Worm (Caenorhabditis elegans) whole organism, L3 larva: ENCODE results near the gene C14B1.12.

Experiments used
- aly-2 ChIP-seq: fragments of 150-350 bp; optimal IDR thresholded peaks from 2 replicates; lab custom pipeline; 2014; ENCODE audit warnings: missing biosample characterization, missing genetic modification characterization
- ama-1 ChIP-seq: fragments of 150-350 bp; optimal IDR thresholded peaks from 2 replicates; lab custom pipeline; 2018
- ceh-16 ChIP-seq: sonication (generic microtip); optimal IDR thresholded peaks from 2 replicates; lab custom pipeline; 2017; ENCODE audit warnings: missing biosample characterization, missing genetic modification characterization
- ceh-28 ChIP-seq: fragments of 150-350 bp; optimal IDR thresholded peaks from 2 replicates; lab custom pipeline; 2014; ENCODE audit warnings: missing biosample characterization, missing genetic modification reagents, missing genetic modification characterization
- egl-27 ChIP-seq: sonication (generic microtip); optimal IDR thresholded peaks from 4 replicates; lab custom pipeline; 2017; ENCODE audit warnings: missing biosample characterization, missing genetic modification reagents, missing genetic modification characterization
- egl-5 ChIP-seq: fragments of 150-350 bp; optimal IDR thresholded peaks from 2 replicates; lab custom pipeline; 2017; ENCODE audit warnings: missing biosample characterization, missing genetic modification reagents, missing genetic modification characterization, inconsistent platforms
- elt-1 ChIP-seq: fragments of 150-350 bp; optimal IDR thresholded peaks from 2 replicates; lab custom pipeline; 2014; ENCODE audit warnings: missing biosample characterization, missing genetic modification characterization
- elt-3 ChIP-seq, 3 experiments: fragments of 150-350 bp in 1 of 3; sonication (generic microtip) in 2 of 3; optimal IDR thresholded peaks; 2 replicates in 2 of 3; 4 replicates in 1 of 3; lab custom pipeline; 2014 to 2017; ENCODE audit warnings: missing biosample characterization in 3 of 3, missing genetic modification characterization in 3 of 3
- eor-1 ChIP-seq, 2 experiments: fragments of 150-350 bp; optimal IDR thresholded peaks; 2 replicates each; lab custom pipeline; 2014 to 2018; ENCODE audit warnings: missing biosample characterization in 2 of 2, missing genetic modification characterization in 2 of 2
- fkh-2 ChIP-seq: fragments of 150-350 bp; optimal IDR thresholded peaks from 2 replicates; lab custom pipeline; 2014; ENCODE audit warnings: missing biosample characterization, missing genetic modification reagents, missing genetic modification characterization
- fos-1 ChIP-seq: fragments of 150-350 bp; optimal IDR thresholded peaks from 2 replicates; lab custom pipeline; 2014; ENCODE audit warnings: missing biosample characterization, missing genetic modification characterization
- hmg-11 ChIP-seq: sonication (generic microtip); optimal IDR thresholded peaks from 2 replicates; lab custom pipeline; 2016; ENCODE audit warnings: missing genetic modification characterization, missing compliant biosample characterization
- jun-1 ChIP-seq: fragments of 150-350 bp; optimal IDR thresholded peaks from 2 replicates; lab custom pipeline; 2014; ENCODE audit warnings: missing biosample characterization, missing genetic modification reagents, missing genetic modification characterization
- lin-15B ChIP-seq: fragments of 150-350 bp; optimal IDR thresholded peaks from 2 replicates; lab custom pipeline; 2014; ENCODE audit warnings: missing biosample characterization, missing genetic modification characterization
- lin-39 ChIP-seq: fragments of 150-350 bp; optimal IDR thresholded peaks from 2 replicates; lab custom pipeline; 2018; ENCODE audit warnings: missing biosample characterization, missing genetic modification reagents, missing genetic modification characterization
- lsy-12 ChIP-seq: sonication (generic microtip); optimal IDR thresholded peaks from 2 replicates; lab custom pipeline; 2016; ENCODE audit warnings: mild to moderate bottlenecking, missing genetic modification characterization, missing compliant biosample characterization
- mdl-1 ChIP-seq: fragments of 150-350 bp; optimal IDR thresholded peaks from 2 replicates; lab custom pipeline; 2014; ENCODE audit warnings: missing biosample characterization, missing genetic modification characterization
- mml-1 ChIP-seq: fragments of 150-350 bp; sonication (generic microtip); optimal IDR thresholded peaks from 3 replicates; lab custom pipeline; 2014; ENCODE audit warnings: missing biosample characterization, missing genetic modification characterization
- nfya-1 ChIP-seq: sonication (generic microtip); optimal IDR thresholded peaks from 2 replicates; lab custom pipeline; 2017; ENCODE audit warnings: missing genetic modification characterization, mild to moderate bottlenecking, missing compliant biosample characterization, antibody characterized with exemption, moderate library complexity; ENCODE audit not compliant: insufficient read depth
- nhr-12 ChIP-seq: fragments of 150-350 bp; optimal IDR thresholded peaks from 2 replicates; lab custom pipeline; 2014; ENCODE audit warnings: missing biosample characterization, missing genetic modification characterization
- nhr-23 ChIP-seq: fragments of 150-350 bp; optimal IDR thresholded peaks from 2 replicates; lab custom pipeline; 2014; ENCODE audit warnings: missing biosample characterization, missing genetic modification reagents, missing genetic modification characterization
- nhr-25 ChIP-seq: sonication (generic microtip); optimal IDR thresholded peaks from 2 replicates; lab custom pipeline; 2017; ENCODE audit warnings: missing biosample characterization, missing genetic modification characterization
- nhr-43 ChIP-seq: sonication (generic microtip); optimal IDR thresholded peaks from 2 replicates; lab custom pipeline; 2016; ENCODE audit warnings: mild to moderate bottlenecking, missing genetic modification characterization, missing compliant biosample characterization; ENCODE audit not compliant: poor library complexity, severe bottlenecking
- nhr-67 ChIP-seq: fragments of 150-350 bp; optimal IDR thresholded peaks from 2 replicates; lab custom pipeline; 2014; ENCODE audit warnings: missing biosample characterization, missing genetic modification characterization
- nhr-76 ChIP-seq: fragments of 150-350 bp; sonication (generic microtip); optimal IDR thresholded peaks from 5 replicates; lab custom pipeline; 2014; ENCODE audit warnings: missing biosample characterization, missing genetic modification characterization
- pqm-1 ChIP-seq: fragments of 150-350 bp; optimal IDR thresholded peaks from 2 replicates; lab custom pipeline; 2017; ENCODE audit warnings: missing biosample characterization, missing genetic modification characterization, inconsistent platforms
- skn-1 ChIP-seq: fragments of 150-350 bp; optimal IDR thresholded peaks from 2 replicates; lab custom pipeline; 2014; ENCODE audit warnings: missing biosample characterization, missing genetic modification characterization
- snpc-4 ChIP-seq: fragments of 150-350 bp; optimal IDR thresholded peaks from 2 replicates; lab custom pipeline; 2014; ENCODE audit warnings: missing biosample characterization, missing genetic modification characterization
- tbx-2 ChIP-seq: sonication (generic microtip); optimal IDR thresholded peaks from 2 replicates; lab custom pipeline; 2016; ENCODE audit warnings: mild to moderate bottlenecking, missing genetic modification characterization, missing compliant biosample characterization
- unc-39 ChIP-seq: sonication (generic microtip); optimal IDR thresholded peaks from 4 replicates; lab custom pipeline; 2017; ENCODE audit warnings: missing biosample characterization, missing genetic modification characterization
- zag-1 ChIP-seq: fragments of 150-350 bp; optimal IDR thresholded peaks from 2 replicates; lab custom pipeline; 2014; ENCODE audit warnings: missing biosample characterization, missing genetic modification characterization
- ztf-11 ChIP-seq: fragments of 150-350 bp; optimal IDR thresholded peaks from 2 replicates; lab custom pipeline; 2014; ENCODE audit warnings: missing biosample characterization, missing genetic modification characterization
- ztf-4 ChIP-seq: fragments of 150-350 bp; optimal IDR thresholded peaks from 2 replicates; lab custom pipeline; 2014; ENCODE audit warnings: missing biosample characterization, missing genetic modification characterization

The C14B1.12 gene

ce11 chrIII:3694572-3694971 is 30.2 kb downstream of the C14B1.12 start, which contains the start of gene npr-15:
Gene npr-15, minus strand, starts transcription at chrIII:3694672.
- no peak for TF ChIP-seq jun-1 (tag; lab: Kevin White, UChicago)
- no peak for TF ChIP-seq egl-5 (tag; lab: Kevin White, UChicago)
- no peak for TF ChIP-seq pqm-1 (tag; lab: Kevin White, UChicago)
- no peak for TF ChIP-seq nhr-43 (tag; lab: Kevin White, UChicago)
- TF ChIP-seq elt-3 (tag; optimal IDR thresholded peaks at IDR 0.05; lab: Kevin White, UChicago): no peak
- TF ChIP-seq mml-1 (tag; lab: Kevin White, UChicago): no peak
- no peak for TF ChIP-seq nhr-67

ce11 chrIII:3692516-3692915 is 32.3 kb downstream of the C14B1.12 start:
- no peak for TF ChIP-seq unc-39 (tag; lab: Kevin White, UChicago)
- TF ChIP-seq jun-1 (tag; lab: Kevin White, UChicago): no peak
- TF ChIP-seq nhr-76: no peak
- no peak for TF ChIP-seq ztf-11 (tag; lab: Kevin White, UChicago)
- TF ChIP-seq ceh-28 (tag; lab: Kevin White, UChicago): no peak
- TF ChIP-seq eor-1 (tag; optimal IDR thresholded peaks at IDR 0.05; lab: Kevin White, UChicago): no peak
- no peak for TF ChIP-seq snpc-4 (tag; lab: Kevin White, UChicago)
- TF ChIP-seq mml-1 (tag; lab: Kevin White, UChicago): no peak
- TF ChIP-seq aly-2 (tag; lab: Kevin White, UChicago): no peak
- TF ChIP-seq lin-15B: no peak
- TF ChIP-seq elt-1 (tag; lab: Kevin White, UChicago): no peak
- no peak for TF ChIP-seq zag-1 (tag; lab: Kevin White, UChicago)
- no peak for TF ChIP-seq skn-1
- TF ChIP-seq ama-1 (lab: Kevin White, UChicago): no peak
- TF ChIP-seq mdl-1: no peak
- TF ChIP-seq egl-5 (tag; lab: Kevin White, UChicago): no peak
- TF ChIP-seq egl-27: no peak
- no peak for TF ChIP-seq ceh-16 (tag; lab: Kevin White, UChicago)
- TF ChIP-seq ztf-4 (tag; lab: Kevin White, UChicago): no peak
- TF ChIP-seq fos-1: no peak

DNA sequence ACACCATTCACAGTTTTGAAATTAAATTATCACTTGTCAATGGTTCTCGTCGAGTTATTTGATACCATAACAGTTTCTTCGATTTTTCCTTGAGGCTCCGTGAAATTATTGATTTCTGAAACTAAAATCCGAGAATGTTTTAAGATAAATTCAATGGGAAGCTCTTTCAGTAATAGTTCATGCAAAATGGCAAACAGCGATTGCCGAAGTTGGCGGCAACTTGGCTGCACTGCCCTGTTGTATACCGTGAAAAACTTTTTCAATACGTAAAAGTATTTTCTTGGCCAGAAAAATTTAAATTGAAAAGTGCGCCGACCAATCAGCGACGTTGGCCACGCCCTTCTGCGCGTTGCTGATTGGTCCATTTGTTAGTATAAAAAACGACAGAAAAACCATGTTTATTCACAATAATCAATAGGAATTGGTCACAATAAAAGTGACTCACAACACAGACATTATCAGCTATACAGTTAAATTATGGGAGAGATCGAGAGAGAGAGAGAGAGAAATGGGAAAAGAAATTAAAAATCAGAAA is 41.8 kb downstream of the C14B1.12 start:
- TF ChIP-seq nfya-1 (tag; lab: Kevin White, UChicago) (peak; percentile 87), aly-2 (tag; lab: Kevin White, UChicago) (no peak), nhr-25 (tag; lab: Kevin White, UChicago) (no peak)

DNA sequence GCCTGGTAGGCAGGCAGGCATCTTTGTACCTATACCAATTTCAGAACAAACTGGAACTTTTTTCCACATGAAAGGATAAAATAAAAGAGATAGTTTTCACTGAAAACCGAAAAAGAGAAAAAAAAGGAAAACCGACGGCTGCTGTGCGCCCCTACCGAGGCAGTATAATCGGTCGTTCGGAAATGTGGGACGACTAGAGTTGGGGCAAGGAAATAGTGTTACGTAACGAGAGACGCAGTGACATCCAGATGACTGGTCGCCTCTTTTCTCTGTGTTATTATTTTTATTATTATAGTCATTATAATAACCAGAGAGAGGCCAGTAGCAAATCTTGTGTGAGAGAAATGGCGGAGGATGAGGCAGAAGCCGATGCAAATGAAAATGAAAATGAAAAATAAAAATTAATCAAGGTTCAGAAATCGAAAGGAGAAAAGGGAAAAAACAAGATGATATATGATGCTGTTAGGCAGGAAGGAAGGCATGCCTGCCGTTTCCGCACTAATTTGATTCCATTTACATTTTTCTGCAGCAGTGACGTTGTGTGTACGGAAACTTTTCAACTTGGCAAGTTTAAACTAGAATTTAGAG is 43.3 kb downstream of the C14B1.12 start:
- TF ChIP-seq nhr-23 (tag; lab: Kevin White, UChicago): peak; percentile 23
- peak; percentile 29 for TF ChIP-seq hmg-11 (tag; lab: Kevin White, UChicago)
- TF ChIP-seq tbx-2: no peak
- TF ChIP-seq nfya-1 (tag; lab: Kevin White, UChicago): peak; percentile 32

DNA sequence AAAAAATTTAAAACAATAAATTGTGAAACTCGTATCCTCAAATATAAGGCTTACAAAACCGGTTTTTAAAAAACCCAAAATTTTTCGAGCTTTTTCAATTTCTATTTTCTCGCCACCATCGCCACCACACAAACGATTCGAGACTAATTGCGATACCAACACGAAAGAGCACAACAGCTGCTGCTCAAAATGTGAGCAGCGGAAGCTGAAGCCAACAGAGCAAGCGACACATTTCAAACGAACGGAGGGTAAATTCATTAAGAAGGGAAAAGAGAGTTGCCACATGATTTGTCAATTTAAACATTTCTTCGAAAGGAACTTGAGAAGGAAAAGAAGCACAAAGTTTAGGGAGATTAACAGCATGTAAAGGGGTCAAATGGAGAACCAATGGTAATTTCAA is 45.7 kb downstream of the C14B1.12 start:
- no peak for TF ChIP-seq lsy-12
- no peak for TF ChIP-seq egl-5 (tag; lab: Kevin White, UChicago)
- no peak for TF ChIP-seq nhr-12 (tag; lab: Kevin White, UChicago)
- TF ChIP-seq fkh-2 (tag; lab: Kevin White, UChicago): no peak
- peak; percentile 36 for TF ChIP-seq lin-39
- no peak for TF ChIP-seq nfya-1 (tag; lab: Kevin White, UChicago)
- no peak for TF ChIP-seq snpc-4 (tag; lab: Kevin White, UChicago)
